Fruit fly (Drosophila melanogaster) whole organism, embryonic: ENCODE measurements around the gene Vsp37A.

Experiments
- Abd-B ChIP-seq: fragments of 200-800 bp; sonication (Bioruptor generic); optimal IDR thresholded peaks from 2 replicates; lab custom pipeline; 2018; ENCODE audit warnings: missing biosample characterization, mild to moderate bottlenecking, missing genetic modification characterization, moderate library complexity
- Bdp1 ChIP-seq: fragments of 200-800 bp; sonication (Bioruptor generic); optimal IDR thresholded peaks from 3 replicates; lab custom pipeline; 2016; ENCODE audit warnings: missing biosample characterization, missing genetic modification characterization
- C15 ChIP-seq: fragments of 200-800 bp; sonication (Bioruptor generic); IDR thresholded peaks from 3 replicates; pipeline ENCODE4 v1.3.6; 2022; ENCODE audit warnings: missing biosample characterization, missing genetic modification characterization
- CG12104 ChIP-seq: fragments of 200-800 bp; sonication (Bioruptor generic); optimal IDR thresholded peaks from 3 replicates; lab custom pipeline; 2016; ENCODE audit warnings: missing biosample characterization, missing genetic modification characterization
- CG12299 ChIP-seq: fragments of 200-800 bp; sonication (Bioruptor generic); optimal IDR thresholded peaks from 2 replicates; lab custom pipeline; 2018; ENCODE audit warnings: missing biosample characterization, mild to moderate bottlenecking, missing genetic modification characterization
- CG1233 ChIP-seq: fragments of 200-800 bp; sonication (Bioruptor generic); optimal IDR thresholded peaks from 4 replicates; lab custom pipeline; 2018; ENCODE audit warnings: missing biosample characterization, mild to moderate bottlenecking, missing genetic modification characterization
- CG14050 ChIP-seq: fragments of 200-800 bp; sonication (Bioruptor generic); IDR thresholded peaks from 3 replicates; pipeline ENCODE4 v1.3.6; 2022; ENCODE audit warnings: missing biosample characterization, missing genetic modification characterization
- CG14441 ChIP-seq: fragments of 200-800 bp; sonication (Bioruptor generic); IDR thresholded peaks from 2 replicates; pipeline ENCODE4 v1.3.6; 2022; ENCODE audit warnings: missing biosample characterization, missing genetic modification characterization
- CG14710 ChIP-seq: fragments of 200-800 bp; sonication (Bioruptor generic); optimal IDR thresholded peaks from 3 replicates; lab custom pipeline; 2019; ENCODE audit warnings: missing biosample characterization, mild to moderate bottlenecking, missing genetic modification characterization, moderate library complexity
- CG17359 ChIP-seq: fragments of 200-800 bp; sonication (Bioruptor generic); optimal IDR thresholded peaks from 3 replicates; lab custom pipeline; 2018; ENCODE audit warnings: missing biosample characterization, mild to moderate bottlenecking, missing genetic modification characterization, moderate library complexity
- CG17385 ChIP-seq: fragments of 200-800 bp; sonication (Bioruptor generic); optimal IDR thresholded peaks from 3 replicates; lab custom pipeline; 2018; ENCODE audit warnings: missing biosample characterization, mild to moderate bottlenecking, missing genetic modification characterization
- CG17612 ChIP-seq: fragments of 200-800 bp; sonication (Bioruptor generic); IDR thresholded peaks from 2 replicates; pipeline ENCODE4 v1.3.6; 2022; ENCODE audit warnings: missing biosample characterization, missing genetic modification characterization
- CG1832 ChIP-seq: fragments of 200-800 bp; sonication (Bioruptor generic); optimal IDR thresholded peaks from 2 replicates; lab custom pipeline; 2017; ENCODE audit warnings: missing biosample characterization, mild to moderate bottlenecking, missing genetic modification characterization, inconsistent platforms
- CG2116 ChIP-seq: fragments of 200-800 bp; sonication (Bioruptor generic); optimal IDR thresholded peaks from 3 replicates; lab custom pipeline; 2018; ENCODE audit warnings: missing biosample characterization, mild to moderate bottlenecking, missing genetic modification characterization
- CG2120 ChIP-seq: fragments of 200-800 bp; sonication (Bioruptor generic); optimal IDR thresholded peaks from 3 replicates; lab custom pipeline; 2016; ENCODE audit warnings: missing biosample characterization, missing genetic modification characterization
- CG2129 ChIP-seq: fragments of 200-800 bp; sonication (Bioruptor generic); IDR thresholded peaks from 2 replicates; pipeline ENCODE4 v1.3.6; 2022; ENCODE audit warnings: missing biosample characterization, missing genetic modification characterization; ENCODE audit not compliant: partially characterized antibody
- CG2199 ChIP-seq: fragments of 200-800 bp; sonication (Bioruptor generic); IDR thresholded peaks from 3 replicates; pipeline ENCODE4 v1.3.6; 2022; ENCODE audit warnings: missing biosample characterization, missing genetic modification characterization
- CG30020 ChIP-seq: fragments of 200-800 bp; optimal IDR thresholded peaks from 2 replicates; lab custom pipeline; 2019; ENCODE audit warnings: missing biosample characterization, mild to moderate bottlenecking, missing genetic modification characterization, moderate library complexity
- CG31224 ChIP-seq: fragments of 200-800 bp; sonication (Bioruptor generic); IDR thresholded peaks from 2 replicates; pipeline ENCODE4 v1.3.6; 2022; ENCODE audit warnings: missing biosample characterization, missing genetic modification characterization
- CG6175 ChIP-seq: fragments of 200-800 bp; sonication (Bioruptor generic); IDR thresholded peaks from 3 replicates; pipeline ENCODE4 v1.3.6; 2022; ENCODE audit warnings: missing biosample characterization, missing genetic modification characterization
- CG6683 ChIP-seq: fragments of 200-800 bp; sonication (Bioruptor generic); optimal IDR thresholded peaks from 2 replicates; lab custom pipeline; 2017; ENCODE audit warnings: missing biosample characterization, mild to moderate bottlenecking, missing genetic modification characterization, missing genetic modification reagents
- CG8290 ChIP-seq, 3 experiments: fragments of 200-800 bp; sonication (Bioruptor generic); optimal IDR thresholded peaks; 2 replicates each; lab custom pipeline; 2016 to 2019; ENCODE audit warnings: missing biosample characterization in 3 of 3, missing genetic modification characterization in 3 of 3, mild to moderate bottlenecking in 2 of 3, moderate library complexity in 1 of 3
- CrebB ChIP-seq: fragments of 200-800 bp; sonication (Bioruptor generic); optimal IDR thresholded peaks from 3 replicates; lab custom pipeline; 2018; ENCODE audit warnings: missing biosample characterization, mild to moderate bottlenecking, missing genetic modification characterization
- Dbx ChIP-seq: fragments of 200-800 bp; sonication (Bioruptor generic); IDR thresholded peaks from 3 replicates; pipeline ENCODE4 v1.3.6; 2022; ENCODE audit warnings: missing biosample characterization, missing genetic modification characterization
- Doc3 ChIP-seq: fragments of 200-800 bp; sonication (Bioruptor generic); IDR thresholded peaks from 3 replicates; pipeline ENCODE4 v1.3.6; 2022; ENCODE audit warnings: missing biosample characterization, missing genetic modification characterization; ENCODE audit not compliant: partially characterized antibody
- Dref ChIP-seq: fragments of 200-800 bp; sonication (Bioruptor generic); IDR thresholded peaks from 2 replicates; pipeline ENCODE4 v1.3.6; 2022; ENCODE audit warnings: missing biosample characterization, missing genetic modification characterization
- Drgx ChIP-seq: fragments of 200-800 bp; sonication (Bioruptor generic); IDR thresholded peaks from 2 replicates; pipeline ENCODE4 v1.3.6; 2022; ENCODE audit warnings: missing biosample characterization, missing genetic modification characterization
- Ets97D ChIP-seq: fragments of 200-800 bp; sonication (Bioruptor generic); optimal IDR thresholded peaks from 3 replicates; lab custom pipeline; 2016; ENCODE audit warnings: missing biosample characterization, missing genetic modification characterization
- Gsc ChIP-seq: fragments of 200-800 bp; sonication (Bioruptor generic); IDR thresholded peaks from 2 replicates; pipeline ENCODE4 v1.3.6; 2022; ENCODE audit warnings: missing biosample characterization, missing genetic modification characterization
- HLH4C ChIP-seq: fragments of 200-800 bp; sonication (Bioruptor generic); IDR thresholded peaks from 3 replicates; pipeline ENCODE4 v1.3.6; 2022; ENCODE audit warnings: missing biosample characterization, missing genetic modification characterization; ENCODE audit not compliant: partially characterized antibody
- Hand ChIP-seq: fragments of 200-800 bp; sonication (Bioruptor generic); optimal IDR thresholded peaks from 2 replicates; lab custom pipeline; 2017; ENCODE audit warnings: mild to moderate bottlenecking, missing biosample characterization, missing genetic modification reagents, missing genetic modification characterization
- Hmr ChIP-seq: fragments of 200-800 bp; sonication (Bioruptor generic); optimal IDR thresholded peaks from 3 replicates; lab custom pipeline; 2017; ENCODE audit warnings: mild to moderate bottlenecking, missing biosample characterization, missing genetic modification reagents, missing genetic modification characterization
- Med ChIP-seq: fragments of 200-800 bp; sonication (Bioruptor generic); peaks from one replicate; lab custom pipeline; 2016; ENCODE audit warnings: missing biosample characterization, missing genetic modification characterization, mild to moderate bottlenecking, inconsistent platforms, moderate library complexity
- NFAT ChIP-seq: fragments of 200-800 bp; sonication (Bioruptor generic); IDR thresholded peaks from 2 replicates; pipeline ENCODE4 v1.3.6; 2022; ENCODE audit warnings: missing biosample characterization, missing genetic modification characterization
- Sox100B ChIP-seq: fragments of 200-800 bp; sonication (Bioruptor generic); optimal IDR thresholded peaks from 3 replicates; lab custom pipeline; 2018; ENCODE audit warnings: missing biosample characterization, mild to moderate bottlenecking, missing genetic modification characterization
- bbx ChIP-seq: fragments of 200-800 bp; sonication (Bioruptor generic); IDR thresholded peaks from 2 replicates; pipeline ENCODE4 v1.3.6; 2022; ENCODE audit warnings: missing biosample characterization, missing genetic modification characterization; ENCODE audit not compliant: partially characterized antibody
- cg ChIP-seq: fragments of 200-800 bp; sonication (Bioruptor generic); optimal IDR thresholded peaks from 3 replicates; lab custom pipeline; 2019; ENCODE audit warnings: missing biosample characterization, mild to moderate bottlenecking, missing genetic modification characterization, moderate library complexity
- corto ChIP-seq: fragments of 200-800 bp; sonication (Bioruptor generic); optimal IDR thresholded peaks from 2 replicates; lab custom pipeline; 2016; ENCODE audit warnings: missing biosample characterization, mild to moderate bottlenecking, missing genetic modification characterization, moderate library complexity
- dysf ChIP-seq: fragments of 200-800 bp; sonication (Bioruptor generic); IDR thresholded peaks from 3 replicates; pipeline ENCODE4 v1.3.6; 2022; ENCODE audit warnings: missing biosample characterization, missing genetic modification characterization
- inv ChIP-seq: fragments of 200-800 bp; sonication (Bioruptor generic); IDR thresholded peaks from 2 replicates; pipeline ENCODE4 v1.3.6; 2022; ENCODE audit warnings: missing biosample characterization, missing genetic modification characterization; ENCODE audit not compliant: partially characterized antibody
- mirr ChIP-seq: fragments of 200-800 bp; sonication (Bioruptor generic); optimal IDR thresholded peaks from 3 replicates; lab custom pipeline; 2018; ENCODE audit warnings: missing biosample characterization, mild to moderate bottlenecking, missing genetic modification characterization
- nmo ChIP-seq: fragments of 200-800 bp; sonication (Bioruptor generic); optimal IDR thresholded peaks from 2 replicates; lab custom pipeline; 2018; ENCODE audit warnings: missing biosample characterization, mild to moderate bottlenecking, missing genetic modification characterization, moderate library complexity
- nom ChIP-seq: fragments of 200-800 bp; sonication (Bioruptor generic); optimal IDR thresholded peaks from 2 replicates; lab custom pipeline; 2017; ENCODE audit warnings: missing biosample characterization, missing genetic modification characterization, mild to moderate bottlenecking, moderate library complexity, missing genetic modification reagents
- phol ChIP-seq: fragments of 200-800 bp; sonication (Bioruptor generic); optimal IDR thresholded peaks from 3 replicates; lab custom pipeline; 2018; ENCODE audit warnings: missing biosample characterization, mild to moderate bottlenecking, missing genetic modification characterization, moderate library complexity
- salm ChIP-seq: fragments of 200-800 bp; sonication (Bioruptor generic); optimal IDR thresholded peaks from 2 replicates; lab custom pipeline; 2018; ENCODE audit warnings: missing biosample characterization, mild to moderate bottlenecking, missing genetic modification characterization
- slou ChIP-seq: fragments of 200-800 bp; sonication (Bioruptor generic); optimal IDR thresholded peaks from 3 replicates; lab custom pipeline; 2016; ENCODE audit warnings: missing biosample characterization, missing genetic modification characterization
- sna ChIP-seq: fragments of 200-800 bp; sonication (Bioruptor generic); IDR thresholded peaks from 2 replicates; pipeline ENCODE4 v1.3.6; 2022; ENCODE audit warnings: missing biosample characterization, missing genetic modification characterization; ENCODE audit not compliant: partially characterized antibody
- vnd ChIP-seq: fragments of 200-800 bp; sonication (Bioruptor generic); IDR thresholded peaks from 3 replicates; pipeline ENCODE4 v1.3.6; 2022; ENCODE audit warnings: missing biosample characterization, missing genetic modification characterization; ENCODE audit not compliant: partially characterized antibody

The Vsp37A gene

DNA sequence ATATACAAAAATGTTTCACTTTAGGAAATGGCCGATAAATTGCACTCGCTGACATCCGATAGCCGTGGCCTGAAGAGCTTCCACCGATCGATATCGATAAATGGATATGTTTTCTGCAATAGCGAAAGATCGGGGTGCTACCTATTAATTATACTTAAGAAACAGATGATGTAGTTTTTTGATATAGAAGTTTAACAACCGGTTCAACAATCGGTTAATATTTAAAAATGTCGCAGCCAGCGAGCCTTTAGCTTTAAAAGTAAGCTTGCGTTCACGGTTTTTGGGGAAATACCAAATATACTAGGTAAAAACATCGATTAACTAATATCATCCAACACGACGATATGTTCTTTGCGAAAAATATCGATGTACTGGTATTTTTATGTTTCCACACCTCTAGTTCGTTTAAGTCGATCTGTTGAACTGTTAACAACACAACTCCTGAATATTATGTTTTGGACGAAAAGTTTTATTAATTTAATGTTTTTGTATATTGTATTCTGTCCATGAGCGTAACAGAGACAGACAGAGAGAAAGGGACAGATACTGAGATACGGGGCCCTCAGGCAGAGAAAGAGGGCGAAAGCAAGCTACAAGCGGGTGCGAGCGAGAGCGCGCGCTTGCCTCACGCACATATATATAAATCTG, 14.3 kb downstream of the Vsp37A start, which contains the start of gene Dredd (continued):
- TF ChIP-seq CG14050 (GFP tag; lab: Robert Waterston, UW) = no peak
- no peak for TF ChIP-seq mirr (GFP tag; lab: Kevin White, UChicago)
- TF ChIP-seq CG6683 = no peak
- TF ChIP-seq NFAT (GFP tag; lab: Robert Waterston, UW) = no peak
- peak; percentile 67 for TF ChIP-seq CG14710 (tag; lab: Kevin White, UChicago)
- TF ChIP-seq CG31224 (GFP tag; lab: Robert Waterston, UW) = no peak
- peak; percentile 80 for TF ChIP-seq Ets97D (GFP tag; lab: Kevin White, UChicago)
- TF ChIP-seq CG2129 (GFP tag; lab: Robert Waterston, UW) = peak; percentile 73
- peak; percentile 87 for TF ChIP-seq CG2116
- TF ChIP-seq cg = peak; percentile 42
- peak; percentile 7 for TF ChIP-seq nom (GFP tag; lab: Kevin White, UChicago)
- peak; percentile 87 for TF ChIP-seq CG1832 (GFP tag; lab: Kevin White, UChicago)
- peak; percentile 4 for TF ChIP-seq CG17359 (tag; lab: Kevin White, UChicago)
- TF ChIP-seq CG30020 (tag; lab: Kevin White, UChicago) = peak; percentile 40
- peak; percentile 96 for TF ChIP-seq HLH4C
- no peak for TF ChIP-seq salm (tag; lab: Kevin White, UChicago)
- TF ChIP-seq Hmr (GFP tag; lab: Kevin White, UChicago) = peak; percentile 28
- 0 out of 3 replicates have a peak, but pooled peaks have one; percentile 10 for TF ChIP-seq Dbx (GFP tag; lab: Robert Waterston, UW)
- no peak for TF ChIP-seq dysf (GFP tag; lab: Robert Waterston, UW)
- TF ChIP-seq Dref (GFP tag; lab: Robert Waterston, UW) = peak; percentile 76
- peak; percentile 100 for TF ChIP-seq vnd (GFP tag; lab: Robert Waterston, UW)
- TF ChIP-seq CG12104 (GFP tag; lab: Kevin White, UChicago) = no peak
- TF ChIP-seq CG2120 (GFP tag; lab: Kevin White, UChicago) = peak; percentile 2
- TF ChIP-seq nmo (GFP tag; lab: Kevin White, UChicago) = peak; percentile 26
- TF ChIP-seq sna (GFP tag; lab: Robert Waterston, UW) = peak; percentile 91
- TF ChIP-seq bbx (GFP tag; lab: Robert Waterston, UW) = peak; percentile 84
- TF ChIP-seq Doc3 = peak; percentile 80
- no peak for TF ChIP-seq Gsc
- peak; percentile 25 for TF ChIP-seq CG17385 (GFP tag; lab: Kevin White, UChicago)
- no peak for TF ChIP-seq CG17612 (GFP tag; lab: Robert Waterston, UW)
- TF ChIP-seq Drgx (GFP tag; lab: Robert Waterston, UW) = no peak
- TF ChIP-seq Abd-B (GFP tag; lab: Kevin White, UChicago) = no peak
- TF ChIP-seq phol (tag; lab: Kevin White, UChicago) = peak; percentile 36
- peak; percentile 24 for TF ChIP-seq CG1233 (GFP tag; lab: Kevin White, UChicago)
- peak; percentile 50 for TF ChIP-seq CG8290 (GFP tag; optimal IDR thresholded peaks at IDR 0.05; lab: Kevin White, UChicago)
- peak; percentile 35 to 48 for TF ChIP-seq CG8290 (tag; optimal IDR thresholded peaks at IDR 0.05; lab: Kevin White, UChicago)
- no peak for TF ChIP-seq Bdp1 (GFP tag; lab: Kevin White, UChicago)
- 0 out of 3 replicates have a peak, but pooled peaks have one; percentile 19 for TF ChIP-seq CG2199 (GFP tag; lab: Robert Waterston, UW)
- TF ChIP-seq CG14441 (GFP tag; lab: Robert Waterston, UW) = 0 out of 2 replicates have a peak, but pooled peaks have one; percentile 10
- TF ChIP-seq Hand (GFP tag; lab: Kevin White, UChicago) = peak; percentile 35
- no peak for TF ChIP-seq C15 (GFP tag; lab: Robert Waterston, UW)
- TF ChIP-seq slou (GFP tag; lab: Kevin White, UChicago) = no peak
- no peak for TF ChIP-seq CrebB
- peak; percentile 61 for TF ChIP-seq Med (GFP tag; lab: Kevin White, UChicago)
- peak; percentile 84 for TF ChIP-seq inv (GFP tag; lab: Robert Waterston, UW)
- no peak for TF ChIP-seq Sox100B
- no peak for TF ChIP-seq CG6175 (GFP tag; lab: Robert Waterston, UW)
- TF ChIP-seq corto (GFP tag; lab: Kevin White, UChicago) = no peak
- peak; percentile 36 for TF ChIP-seq CG12299 (tag; lab: Kevin White, UChicago)
